Fruit fly (Drosophila melanogaster): ENCODE data around the gene Ubc4.

The Ubc4 gene

DNA sequence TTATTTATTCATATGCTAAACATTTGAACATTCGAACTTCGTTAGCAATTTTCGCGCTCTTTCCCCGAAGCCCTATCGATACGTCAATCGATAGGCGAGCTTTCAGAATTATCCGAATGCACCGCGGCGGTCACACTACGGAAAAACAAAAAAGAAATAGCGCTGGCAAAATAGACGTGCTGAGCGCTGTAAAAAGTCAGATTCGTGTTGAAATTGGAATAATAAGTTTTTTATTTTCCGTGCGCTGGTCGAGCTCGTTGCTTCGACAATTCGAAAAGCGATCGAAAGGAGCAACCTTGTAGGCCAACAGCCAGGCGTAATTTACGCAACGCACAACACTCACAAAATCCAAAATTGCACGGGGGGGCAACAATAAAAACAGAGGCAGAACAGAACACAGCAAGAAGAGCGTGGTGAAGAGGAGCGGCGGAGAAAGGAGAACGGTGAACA, at the start of gene Ubc4:
Gene Ubc4, plus strand, starts transcription at position 144 of the 450 bp plus-strand sequence.
- TF ChIP-seq Hr96 (GFP tag; optimal IDR thresholded peaks at IDR 0.05) (peak; percentile 30), CG7045 (GFP tag; optimal IDR thresholded peaks at IDR 0.05) (no peak), cic (GFP tag; optimal IDR thresholded peaks at IDR 0.05) (peak; percentile 40), toe (GFP tag; optimal IDR thresholded peaks at IDR 0.05) (no peak), bab1 (GFP tag; optimal IDR thresholded peaks at IDR 0.05) (peak; percentile 28), CG12768 (GFP tag; optimal IDR thresholded peaks at IDR 0.05) (peak; percentile 24), CG1620 (GFP tag; optimal IDR thresholded peaks at IDR 0.05) (peak; percentile 48), CG33017 (tag; optimal IDR thresholded peaks at IDR 0.05) (no peak), Clk (GFP tag; optimal IDR thresholded peaks at IDR 0.05) (no peak), ovo (GFP tag; optimal IDR thresholded peaks at IDR 0.05) (peak; percentile 36), tj (GFP tag; optimal IDR thresholded peaks at IDR 0.05) (peak; percentile 57), CG14711 (tag; optimal IDR thresholded peaks at IDR 0.05) (peak; percentile 55), Mnt (GFP tag; optimal IDR thresholded peaks at IDR 0.05) (peak; percentile 61), CG7101 (tag; optimal IDR thresholded peaks at IDR 0.05) (peak; percentile 35), CG11617 (GFP tag; optimal IDR thresholded peaks at IDR 0.05) (peak; percentile 68), CG5204 (GFP tag; optimal IDR thresholded peaks at IDR 0.05) (no peak), pad (GFP tag; optimal IDR thresholded peaks at IDR 0.05) (peak; percentile 43), Crg-1 (GFP tag; optimal IDR thresholded peaks at IDR 0.05) (no peak), kay (GFP tag; ENCODE audit: borderline replicate concordance) (no peak), cnc (optimal IDR thresholded peaks at IDR 0.05) (no peak)

DNA sequence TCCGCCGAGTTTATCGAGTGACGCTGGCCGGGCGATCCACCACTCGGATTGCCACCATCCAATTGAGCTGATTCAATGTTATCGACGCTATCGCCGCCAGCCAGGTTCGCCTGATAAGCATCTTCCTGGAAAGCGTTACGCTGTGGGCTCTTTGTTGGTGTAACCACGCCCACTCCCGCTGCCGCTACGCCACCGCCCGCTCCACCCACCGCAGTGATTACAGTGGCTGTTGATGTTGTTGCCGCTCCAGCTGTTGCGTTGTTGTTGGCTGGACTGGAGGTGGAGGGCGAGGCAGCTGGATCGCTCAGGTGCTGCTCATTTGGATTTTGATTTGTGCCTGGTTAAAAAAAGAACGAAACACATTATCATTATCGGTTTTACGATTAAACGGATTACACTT, 26.8 kb upstream of the Ubc4 start:
- no peak for TF ChIP-seq Clk (GFP tag; optimal IDR thresholded peaks at IDR 0.05)
- peak; percentile 60 for TF ChIP-seq cic (GFP tag; optimal IDR thresholded peaks at IDR 0.05)

DNA sequence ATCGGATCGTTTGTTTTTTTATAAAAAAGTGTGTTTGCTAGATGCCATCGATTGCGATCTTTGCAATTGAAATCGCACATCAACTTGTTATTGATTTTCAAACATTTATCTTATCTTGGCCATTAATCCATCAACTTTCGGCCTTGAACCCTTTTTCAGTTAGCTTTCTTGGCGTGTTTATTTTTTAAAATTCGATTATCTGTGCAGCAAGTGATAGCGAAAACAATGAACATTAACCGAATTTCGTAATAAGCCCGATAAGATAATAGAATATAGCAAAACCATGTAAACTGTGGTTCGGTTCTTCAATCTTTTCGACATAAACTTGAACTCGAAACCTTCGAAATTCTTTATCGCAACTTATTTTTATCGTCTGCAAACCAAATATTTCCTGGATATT, 23.8 kb upstream of the Ubc4 start:
- no peak for TF ChIP-seq Crg-1 (GFP tag; optimal IDR thresholded peaks at IDR 0.05)
- TF ChIP-seq kay (GFP tag; ENCODE audit: borderline replicate concordance), result peak; percentile 26

DNA sequence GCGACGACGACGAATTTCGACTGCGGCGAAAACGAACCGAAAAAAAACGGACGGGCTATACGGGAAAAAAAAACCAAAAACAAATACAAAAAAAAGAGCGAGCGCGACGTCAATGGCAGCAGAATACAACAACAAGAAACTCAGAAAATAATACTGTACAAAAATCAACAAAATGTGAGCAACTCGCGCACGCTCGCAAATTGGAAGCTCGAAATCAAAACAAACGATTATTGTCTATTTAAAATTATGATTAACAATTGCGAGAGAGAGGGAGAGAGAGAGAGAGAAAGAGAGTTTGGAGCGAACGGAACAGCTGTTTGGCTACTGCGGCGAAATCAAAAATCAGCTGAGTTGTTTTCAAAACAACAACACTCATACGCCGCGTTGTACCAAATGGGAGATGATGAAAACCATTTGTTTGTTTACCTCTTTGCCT, 22.6 kb upstream of the Ubc4 start:
- peak; percentile 80 for TF ChIP-seq cic (GFP tag; optimal IDR thresholded peaks at IDR 0.05)
- TF ChIP-seq Clk (GFP tag; optimal IDR thresholded peaks at IDR 0.05), result no peak
- TF ChIP-seq CG12768 (GFP tag; optimal IDR thresholded peaks at IDR 0.05), result peak; percentile 91
- peak; percentile 40 for TF ChIP-seq Hr96 (GFP tag; optimal IDR thresholded peaks at IDR 0.05)
- no peak for TF ChIP-seq toe (GFP tag; optimal IDR thresholded peaks at IDR 0.05)
- peak; percentile 98 for TF ChIP-seq kay (GFP tag; ENCODE audit: borderline replicate concordance)
- no peak for TF ChIP-seq CG14711 (tag; optimal IDR thresholded peaks at IDR 0.05)
- TF ChIP-seq pad (GFP tag; optimal IDR thresholded peaks at IDR 0.05), result no peak
- no peak for TF ChIP-seq bab1 (GFP tag; optimal IDR thresholded peaks at IDR 0.05)
- peak; percentile 44 for TF ChIP-seq Mnt (GFP tag; optimal IDR thresholded peaks at IDR 0.05)
- TF ChIP-seq ovo (GFP tag; optimal IDR thresholded peaks at IDR 0.05), result peak; percentile 69
- TF ChIP-seq tj (GFP tag; optimal IDR thresholded peaks at IDR 0.05), result peak; percentile 44
- peak; percentile 65 for TF ChIP-seq CG11617 (GFP tag; optimal IDR thresholded peaks at IDR 0.05)
- peak; percentile 77 for TF ChIP-seq CG33017 (tag; optimal IDR thresholded peaks at IDR 0.05)
- TF ChIP-seq CG7045 (GFP tag; optimal IDR thresholded peaks at IDR 0.05), result peak; percentile 46
- TF ChIP-seq CG1620 (GFP tag; optimal IDR thresholded peaks at IDR 0.05), result peak; percentile 4
- peak; percentile 19 for TF ChIP-seq CG7101 (tag; optimal IDR thresholded peaks at IDR 0.05)
- no peak for TF ChIP-seq CG5204 (GFP tag; optimal IDR thresholded peaks at IDR 0.05)
- no peak for TF ChIP-seq cnc (optimal IDR thresholded peaks at IDR 0.05)
- no peak for TF ChIP-seq Crg-1 (GFP tag; optimal IDR thresholded peaks at IDR 0.05)

DNA sequence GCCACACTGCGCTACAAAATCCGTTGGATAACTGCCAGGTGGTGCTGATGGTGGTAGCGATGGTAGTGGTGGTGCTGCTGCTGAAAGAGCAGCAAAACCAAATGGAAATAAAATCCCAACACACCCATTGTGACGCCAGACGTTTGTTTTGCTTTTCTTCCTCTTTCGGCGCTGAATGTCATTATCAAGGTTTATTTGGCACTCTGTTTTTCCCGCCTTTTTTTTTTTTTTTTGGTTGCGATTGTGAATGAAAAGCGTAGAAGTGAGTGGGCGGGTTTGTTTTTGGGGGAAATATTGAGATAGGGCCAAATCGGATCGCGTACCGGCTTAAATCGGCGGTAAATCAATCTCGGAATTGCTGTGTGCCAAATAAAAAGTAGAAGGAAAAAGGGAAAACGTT, 20.9 kb upstream of the Ubc4 start:
- no peak for TF ChIP-seq CG5204 (GFP tag; optimal IDR thresholded peaks at IDR 0.05)
- TF ChIP-seq Clk (GFP tag; optimal IDR thresholded peaks at IDR 0.05), result no peak
- TF ChIP-seq toe (GFP tag; optimal IDR thresholded peaks at IDR 0.05), result no peak
- no peak for TF ChIP-seq CG12768 (GFP tag; optimal IDR thresholded peaks at IDR 0.05)
- no peak for TF ChIP-seq CG1620 (GFP tag; optimal IDR thresholded peaks at IDR 0.05)
- TF ChIP-seq cnc (optimal IDR thresholded peaks at IDR 0.05), result no peak
- TF ChIP-seq ovo (GFP tag; optimal IDR thresholded peaks at IDR 0.05), result no peak
- TF ChIP-seq Mnt (GFP tag; optimal IDR thresholded peaks at IDR 0.05), result no peak
- no peak for TF ChIP-seq CG33017 (tag; optimal IDR thresholded peaks at IDR 0.05)
- no peak for TF ChIP-seq tj (GFP tag; optimal IDR thresholded peaks at IDR 0.05)
- no peak for TF ChIP-seq CG11617 (GFP tag; optimal IDR thresholded peaks at IDR 0.05)
- TF ChIP-seq kay (GFP tag; ENCODE audit: borderline replicate concordance), result no peak
- no peak for TF ChIP-seq CG7101 (tag; optimal IDR thresholded peaks at IDR 0.05)
- TF ChIP-seq Crg-1 (GFP tag; optimal IDR thresholded peaks at IDR 0.05), result no peak
- no peak for TF ChIP-seq CG7045 (GFP tag; optimal IDR thresholded peaks at IDR 0.05)
- TF ChIP-seq CG14711 (tag; optimal IDR thresholded peaks at IDR 0.05), result no peak
- TF ChIP-seq cic (GFP tag; optimal IDR thresholded peaks at IDR 0.05), result no peak
- TF ChIP-seq Hr96 (GFP tag; optimal IDR thresholded peaks at IDR 0.05), result no peak

DNA sequence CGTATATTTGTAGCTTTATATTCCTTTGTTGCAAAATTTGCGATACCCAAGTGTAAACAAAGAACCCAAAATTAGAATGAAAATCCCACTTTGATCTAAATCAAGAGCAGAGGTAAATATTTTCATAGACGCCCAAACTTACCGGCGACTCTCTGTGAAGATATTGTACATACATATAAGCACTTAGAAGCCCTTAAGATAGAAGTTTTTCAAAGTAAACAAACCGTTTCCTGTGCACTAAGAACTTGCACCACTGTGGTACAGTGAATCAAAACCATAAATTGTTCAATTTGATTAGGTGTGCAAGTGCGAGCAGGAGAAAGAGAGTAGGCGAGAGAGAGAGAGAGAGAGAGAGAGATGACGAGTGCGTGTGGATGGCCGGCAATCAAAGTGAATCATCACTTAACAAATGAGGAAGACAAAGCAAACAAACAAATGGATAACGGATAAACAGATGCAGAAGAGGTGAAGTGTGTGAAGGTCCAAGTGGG, 20.1 kb upstream of the Ubc4 start:
- TF ChIP-seq tj (GFP tag; optimal IDR thresholded peaks at IDR 0.05) (no peak), CG5204 (GFP tag; optimal IDR thresholded peaks at IDR 0.05) (no peak), CG12768 (GFP tag; optimal IDR thresholded peaks at IDR 0.05) (no peak), CG1620 (GFP tag; optimal IDR thresholded peaks at IDR 0.05) (no peak), pad (GFP tag; optimal IDR thresholded peaks at IDR 0.05) (peak; percentile 3), CG7101 (tag; optimal IDR thresholded peaks at IDR 0.05) (no peak), CG33017 (tag; optimal IDR thresholded peaks at IDR 0.05) (no peak), toe (GFP tag; optimal IDR thresholded peaks at IDR 0.05) (no peak), CG11617 (GFP tag; optimal IDR thresholded peaks at IDR 0.05) (no peak), CG14711 (tag; optimal IDR thresholded peaks at IDR 0.05) (no peak), ovo (GFP tag; optimal IDR thresholded peaks at IDR 0.05) (no peak), cic (GFP tag; optimal IDR thresholded peaks at IDR 0.05) (peak; percentile 14), Mnt (GFP tag; optimal IDR thresholded peaks at IDR 0.05) (no peak), kay (GFP tag; ENCODE audit: borderline replicate concordance) (peak; percentile 89), CG7045 (GFP tag; optimal IDR thresholded peaks at IDR 0.05) (no peak), cnc (optimal IDR thresholded peaks at IDR 0.05) (no peak), Crg-1 (GFP tag; optimal IDR thresholded peaks at IDR 0.05) (no peak), bab1 (GFP tag; optimal IDR thresholded peaks at IDR 0.05) (no peak), Hr96 (GFP tag; optimal IDR thresholded peaks at IDR 0.05) (no peak), Clk (GFP tag; optimal IDR thresholded peaks at IDR 0.05) (no peak)

All from whole organism, adult.